Worm (Caenorhabditis elegans) whole organism, early embryonic: ENCODE data around the gene C26F1.1.

ENCODE experiments used
- B0310.2 ChIP-seq: sonication (generic microtip); optimal IDR thresholded peaks from 2 replicates; lab custom pipeline; 2016; ENCODE audit warnings: mild to moderate bottlenecking, missing genetic modification characterization, missing compliant biosample characterization
- F13C5.2 ChIP-seq: sonication (generic microtip); optimal IDR thresholded peaks from 2 replicates; lab custom pipeline; 2017; ENCODE audit warnings: mild to moderate bottlenecking, missing genetic modification characterization, inconsistent platforms, missing compliant biosample characterization
- aly-1 ChIP-seq: sonication (generic microtip); optimal IDR thresholded peaks from 2 replicates; lab custom pipeline; 2016; ENCODE audit warnings: missing genetic modification characterization, missing compliant biosample characterization
- ama-1 ChIP-seq: fragments of 150-350 bp; optimal IDR thresholded peaks from 2 replicates; lab custom pipeline; 2014
- ceh-13 ChIP-seq: fragments of 200-800 bp; sonication (Bioruptor generic); optimal IDR thresholded peaks from 2 replicates; lab custom pipeline; 2018; ENCODE audit warnings: mild to moderate bottlenecking, missing genetic modification characterization, missing compliant biosample characterization
- ceh-36 ChIP-seq: sonication (generic microtip); optimal IDR thresholded peaks from 2 replicates; lab custom pipeline; 2016; ENCODE audit warnings: missing genetic modification characterization, inconsistent platforms, missing compliant biosample characterization
- ets-7 ChIP-seq: sonication (generic microtip); optimal IDR thresholded peaks from 2 replicates; lab custom pipeline; 2016; ENCODE audit warnings: missing genotype, missing genetic modification characterization, missing compliant biosample characterization
- flt-1 ChIP-seq: fragments of 200-800 bp; sonication (Bioruptor generic); IDR thresholded peaks from 2 replicates; pipeline ENCODE4 v1.3.6; 2022; ENCODE audit warnings: missing genetic modification characterization, missing compliant biosample characterization
- hmbx-1 ChIP-seq: sonication (generic microtip); optimal IDR thresholded peaks from 2 replicates; lab custom pipeline; 2016; ENCODE audit warnings: mild to moderate bottlenecking, missing genetic modification characterization, missing compliant biosample characterization
- hmg-4 ChIP-seq: fragments of 200-800 bp; sonication (Bioruptor generic); optimal IDR thresholded peaks from 2 replicates; lab custom pipeline; 2018; ENCODE audit warnings: mild to moderate bottlenecking, missing genetic modification characterization, missing compliant biosample characterization
- hnd-1 ChIP-seq: sonication (generic microtip); optimal IDR thresholded peaks from 2 replicates; lab custom pipeline; 2016; ENCODE audit warnings: missing genetic modification characterization, missing compliant biosample characterization
- pes-1 ChIP-seq: fragments of 200-800 bp; sonication (Bioruptor generic); IDR thresholded peaks from 2 replicates; pipeline ENCODE4 v1.3.6; 2022; ENCODE audit warnings: missing genetic modification reagents, missing genetic modification characterization, missing compliant biosample characterization
- scrt-1 ChIP-seq: fragments of 200-800 bp; sonication (Bioruptor generic); IDR thresholded peaks from 2 replicates; pipeline ENCODE4 v1.3.6; 2022; ENCODE audit warnings: missing genetic modification characterization, missing compliant biosample characterization
- sea-1 ChIP-seq: fragments of 200-800 bp; sonication (Bioruptor generic); conservative IDR thresholded peaks from 2 replicates; pipeline ENCODE4 v1.3.6; 2022; ENCODE audit warnings: missing genetic modification characterization, missing compliant biosample characterization
- tbx-11 ChIP-seq: fragments of 200-800 bp; sonication (Bioruptor generic); IDR thresholded peaks from 2 replicates; pipeline ENCODE4 v1.3.6; 2022; ENCODE audit warnings: missing genetic modification characterization, missing compliant biosample characterization
- tbx-37 ChIP-seq: fragments of 200-800 bp; sonication (Bioruptor generic); conservative IDR thresholded peaks from 2 replicates; pipeline ENCODE4 v1.3.6; 2022; ENCODE audit warnings: missing genetic modification reagents, missing genetic modification characterization, missing compliant biosample characterization
- tra-4 ChIP-seq: sonication (generic microtip); optimal IDR thresholded peaks from 2 replicates; lab custom pipeline; 2017; ENCODE audit warnings: missing genetic modification characterization, missing compliant biosample characterization

C26F1.1 gene

ce11 chrV:7745386-7745785, 39.8 kb upstream of the C26F1.1 start:
- no peak for TF ChIP-seq tbx-37
- TF ChIP-seq F13C5.2: no peak
- TF ChIP-seq tra-4 (tag; lab: Kevin White, UChicago): no peak
- TF ChIP-seq ceh-36 (tag; lab: Kevin White, UChicago): no peak
- TF ChIP-seq scrt-1 (GFP tag; lab: Robert Waterston, UW): no peak
- TF ChIP-seq tbx-11 (GFP tag; lab: Robert Waterston, UW): no peak
- no peak for TF ChIP-seq pes-1 (GFP tag; lab: Robert Waterston, UW)
- no peak for TF ChIP-seq B0310.2 (tag; lab: Kevin White, UChicago)
- TF ChIP-seq ama-1 (lab: Kevin White, UChicago): no peak
- no peak for TF ChIP-seq hnd-1 (tag; lab: Kevin White, UChicago)

ce11 chrV:7745903-7746302, 39.3 kb upstream of the C26F1.1 start:
- TF ChIP-seq hmg-4 (GFP tag; lab: Kevin White, UChicago): peak; percentile 64
- no peak for TF ChIP-seq B0310.2 (tag; lab: Kevin White, UChicago)
- TF ChIP-seq pes-1 (GFP tag; lab: Robert Waterston, UW): peak; percentile 27; the same call in 1 of the 2 replicates
- TF ChIP-seq ama-1 (lab: Kevin White, UChicago): no peak

- TF ChIP-seq ets-7 (tag; lab: Kevin White, UChicago) (no peak), tbx-11 (GFP tag; lab: Robert Waterston, UW) (no peak), sea-1 (no peak), scrt-1 (GFP tag; lab: Robert Waterston, UW) (no peak), hmg-4 (GFP tag; lab: Kevin White, UChicago) (no peak), flt-1 (GFP tag; lab: Robert Waterston, UW) (no peak), aly-1 (tag; lab: Kevin White, UChicago) (no peak), hmbx-1 (tag; lab: Kevin White, UChicago) (no peak), pes-1 (GFP tag; lab: Robert Waterston, UW) (no peak), tra-4 (tag; lab: Kevin White, UChicago) (no peak), F13C5.2 (no peak)
Observed at ce11 chrV:7747132-7747531, 38.1 kb upstream of the C26F1.1 start.

- peak; percentile 88 for TF ChIP-seq ets-7 (tag; lab: Kevin White, UChicago)
- no peak for TF ChIP-seq B0310.2 (tag; lab: Kevin White, UChicago)
Observed at ce11 chrV:7747987-7748607, 37.1 kb upstream of the C26F1.1 start.

ce11 chrV:7749708-7750107, 35.5 kb upstream of the C26F1.1 start:
- TF ChIP-seq B0310.2 (tag; lab: Kevin White, UChicago): no peak
- no peak for TF ChIP-seq tbx-11 (GFP tag; lab: Robert Waterston, UW)
- no peak for TF ChIP-seq hnd-1 (tag; lab: Kevin White, UChicago)
- TF ChIP-seq ceh-13: no peak
- no peak for TF ChIP-seq scrt-1 (GFP tag; lab: Robert Waterston, UW)
- no peak for TF ChIP-seq ets-7 (tag; lab: Kevin White, UChicago)
- TF ChIP-seq flt-1 (GFP tag; lab: Robert Waterston, UW): no peak
- no peak for TF ChIP-seq tra-4 (tag; lab: Kevin White, UChicago)
- no peak for TF ChIP-seq ceh-36 (tag; lab: Kevin White, UChicago)
- TF ChIP-seq pes-1 (GFP tag; lab: Robert Waterston, UW): no peak
- no peak for TF ChIP-seq hmbx-1 (tag; lab: Kevin White, UChicago)
- no peak for TF ChIP-seq tbx-37
- TF ChIP-seq F13C5.2: no peak
- no peak for TF ChIP-seq hmg-4 (GFP tag; lab: Kevin White, UChicago)
- TF ChIP-seq aly-1 (tag; lab: Kevin White, UChicago): no peak
- TF ChIP-seq sea-1: no peak
- no peak for TF ChIP-seq ama-1 (lab: Kevin White, UChicago)

ce11 chrV:7754557-7754956, 30.7 kb upstream of the C26F1.1 start, which contains the start of gene T05B11.4:
TSS of gene T05B11.4 (minus strand) at chrV:7754657.
- no peak for TF ChIP-seq hnd-1 (tag; lab: Kevin White, UChicago)
- no peak for TF ChIP-seq ets-7 (tag; lab: Kevin White, UChicago)
- no peak for TF ChIP-seq F13C5.2
- TF ChIP-seq ama-1 (lab: Kevin White, UChicago): no peak
- no peak for TF ChIP-seq ceh-13
- TF ChIP-seq hmg-4 (GFP tag; lab: Kevin White, UChicago): no peak
- TF ChIP-seq pes-1 (GFP tag; lab: Robert Waterston, UW): no peak
- TF ChIP-seq flt-1 (GFP tag; lab: Robert Waterston, UW): no peak
- TF ChIP-seq B0310.2 (tag; lab: Kevin White, UChicago): no peak
- no peak for TF ChIP-seq ceh-36 (tag; lab: Kevin White, UChicago)
- TF ChIP-seq scrt-1 (GFP tag; lab: Robert Waterston, UW): no peak
- TF ChIP-seq tra-4 (tag; lab: Kevin White, UChicago): no peak
- TF ChIP-seq hmbx-1 (tag; lab: Kevin White, UChicago): no peak
- no peak for TF ChIP-seq aly-1 (tag; lab: Kevin White, UChicago)
- no peak for TF ChIP-seq sea-1

- TF ChIP-seq hnd-1 (tag; lab: Kevin White, UChicago) (no peak), sea-1 (no peak), B0310.2 (tag; lab: Kevin White, UChicago) (no peak), flt-1 (GFP tag; lab: Robert Waterston, UW) (no peak), aly-1 (tag; lab: Kevin White, UChicago) (no peak)
Observed at ce11 chrV:7755991-7756390, 29.2 kb upstream of the C26F1.1 start.

- TF ChIP-seq flt-1 (GFP tag; lab: Robert Waterston, UW) (no peak), tbx-11 (GFP tag; lab: Robert Waterston, UW) (no peak), ets-7 (tag; lab: Kevin White, UChicago) (no peak), tbx-37 (no peak), aly-1 (tag; lab: Kevin White, UChicago) (no peak), B0310.2 (tag; lab: Kevin White, UChicago) (no peak), F13C5.2 (no peak), ceh-13 (no peak), hmbx-1 (tag; lab: Kevin White, UChicago) (no peak), tra-4 (tag; lab: Kevin White, UChicago) (no peak), hmg-4 (GFP tag; lab: Kevin White, UChicago) (no peak), sea-1 (no peak), ama-1 (lab: Kevin White, UChicago) (no peak), pes-1 (GFP tag; lab: Robert Waterston, UW) (no peak)
Observed at ce11 chrV:7759270-7759669, 25.9 kb upstream of the C26F1.1 start.
